Worm (Caenorhabditis elegans): ENCODE results near the gene npp-22.

Gene npp-22

ce11 chrV:11760371-11760770, 27.1 kb upstream of the npp-22 start, which contains the start of gene T04F3.5:
TSS of gene T04F3.5 (plus strand) at chrV:11760671.
- no peak for TF ChIP-seq D2030.7 (GFP tag; IDR thresholded peaks at IDR 0.05)
- no peak for TF ChIP-seq attf-6 (GFP tag; IDR thresholded peaks at IDR 0.05)
- no peak for TF ChIP-seq C06A6.2 (GFP tag; conservative IDR thresholded peaks at IDR 0.05)
- no peak for TF ChIP-seq F49E8.2 (tag; optimal IDR thresholded peaks at IDR 0.05; ENCODE audit: insufficient read depth)
- no peak for TF ChIP-seq nfyb-1 (GFP tag; IDR thresholded peaks at IDR 0.05)
- no peak for TF ChIP-seq F33H1.4 (GFP tag; IDR thresholded peaks at IDR 0.05)
- no peak for TF ChIP-seq F10E7.11 (tag; optimal IDR thresholded peaks at IDR 0.05)
- no peak for TF ChIP-seq bed-1 (GFP tag; IDR thresholded peaks at IDR 0.05)
- no peak for TF ChIP-seq ets-4 (GFP tag; optimal IDR thresholded peaks at IDR 0.05)
- TF ChIP-seq lin-26 (GFP tag; IDR thresholded peaks at IDR 0.05), result no peak
- TF ChIP-seq Y53G8AR.9 (GFP tag; conservative IDR thresholded peaks at IDR 0.05), result no peak
- no peak for TF ChIP-seq xnd-1 (tag; optimal IDR thresholded peaks at IDR 0.05)
- TF ChIP-seq him-1 (tag; optimal IDR thresholded peaks at IDR 0.05), result no peak
- no peak for TF ChIP-seq T07F8.4 (tag; optimal IDR thresholded peaks at IDR 0.05)

- TF ChIP-seq hlh-26 (GFP tag; conservative IDR thresholded peaks at IDR 0.05) (no peak), unc-62 (GFP tag; optimal IDR thresholded peaks at IDR 0.05) (no peak), him-1 (tag; optimal IDR thresholded peaks at IDR 0.05) (no peak), nfyb-1 (GFP tag; IDR thresholded peaks at IDR 0.05) (no peak), F52B5.7 (tag; optimal IDR thresholded peaks at IDR 0.05) (no peak), Y53G8AR.9 (GFP tag; conservative IDR thresholded peaks at IDR 0.05) (no peak), hsf-1 (GFP tag; IDR thresholded peaks at IDR 0.05) (no peak), hlh-12 (tag; optimal IDR thresholded peaks at IDR 0.05) (no peak), madf-10 (tag; optimal IDR thresholded peaks at IDR 0.05) (no peak), snpc-3.4 (tag; optimal IDR thresholded peaks at IDR 0.05) (no peak), F49E8.2 (tag; optimal IDR thresholded peaks at IDR 0.05; ENCODE audit: insufficient read depth) (no peak), ceh-27 (GFP tag; optimal IDR thresholded peaks at IDR 0.05) (no peak), pbrm-1 (GFP tag; IDR thresholded peaks at IDR 0.05) (no peak), K11D2.4 (GFP tag; IDR thresholded peaks at IDR 0.05) (no peak), ztf-3 (GFP tag; optimal IDR thresholded peaks at IDR 0.05) (no peak), ccch-3 (GFP tag; optimal IDR thresholded peaks at IDR 0.05) (no peak)
Observed at ce11 chrV:11758635-11759034, 25.4 kb upstream of the npp-22 start, which contains the start of gene T04F3.3. TSS of gene T04F3.3 (plus strand) at chrV:11758935.

- TF ChIP-seq xnd-1 (tag; optimal IDR thresholded peaks at IDR 0.05) (no peak), lin-54 (GFP tag; optimal IDR thresholded peaks at IDR 0.05) (no peak), F22D6.2 (tag; optimal IDR thresholded peaks at IDR 0.05) (no peak), sea-2 (GFP tag; IDR thresholded peaks at IDR 0.05) (no peak), T07F8.4 (tag; optimal IDR thresholded peaks at IDR 0.05) (no peak), hmg-20 (GFP tag; IDR thresholded peaks at IDR 0.05) (no peak), ztf-22 (GFP tag; optimal IDR thresholded peaks at IDR 0.05) (no peak), bed-1 (GFP tag; IDR thresholded peaks at IDR 0.05) (no peak), dox-1 (GFP tag; IDR thresholded peaks at IDR 0.05) (no peak), nhr-120 (GFP tag; IDR thresholded peaks at IDR 0.05) (no peak), ceh-79 (tag; optimal IDR thresholded peaks at IDR 0.05) (no peak), K12H6.12 (tag; optimal IDR thresholded peaks at IDR 0.05) (no peak), snpc-1.3 (tag; optimal IDR thresholded peaks at IDR 0.05; ENCODE audit: insufficient read depth) (no peak), hsf-1 (GFP tag; IDR thresholded peaks at IDR 0.05) (no peak), akir-1 (GFP tag; optimal IDR thresholded peaks at IDR 0.05) (no peak), Y53F4B.3 (GFP tag; IDR thresholded peaks at IDR 0.05) (no peak), ccch-3 (GFP tag; optimal IDR thresholded peaks at IDR 0.05) (no peak), D2030.7 (GFP tag; IDR thresholded peaks at IDR 0.05) (no peak)
Observed at ce11 chrV:11757358-11757757, 24.1 kb upstream of the npp-22 start, which contains the start of gene smoc-1. TSS of gene smoc-1 (plus strand) at chrV:11757658.

All from whole organism, young adult.